Worm (Caenorhabditis elegans): Measurements from ENCODE around the gene ZK1055.4.

ce11 chrV:6611058-6611457 is 29.2 kb downstream of the ZK1055.4 start, which contains the start of gene gon-14:
- TF ChIP-seq flt-1 (GFP tag; IDR thresholded peaks at IDR 0.05) (no peak), B0310.2 (tag; optimal IDR thresholded peaks at IDR 0.05) (no peak), pes-1 (GFP tag; IDR thresholded peaks at IDR 0.05) (no peak), ama-1 (optimal IDR thresholded peaks at IDR 0.05) (no peak)
